Worm (Caenorhabditis elegans) whole organism, L2 larva: ENCODE data around the gene C17C3.1.
A peak's percentile ranks its signal among the peaks of the same experiment; 100 is the strongest.

Experiments
- C34F6.9 ChIP-seq: fragments of 150-350 bp; optimal IDR thresholded peaks from 2 replicates; lab custom pipeline; 2014; ENCODE audit warnings: missing biosample characterization, missing genetic modification characterization
- F13H6.1 ChIP-seq: sonication (generic microtip); optimal IDR thresholded peaks from 2 replicates; lab custom pipeline; 2016; ENCODE audit warnings: missing genetic modification characterization, missing compliant biosample characterization
- R02D3.7 ChIP-seq: fragments of 150-350 bp; optimal IDR thresholded peaks from 2 replicates; lab custom pipeline; 2014; ENCODE audit warnings: missing biosample characterization, missing genetic modification characterization
- Y55F3AM.14 ChIP-seq: fragments of 200-800 bp; sonication (Bioruptor generic); optimal IDR thresholded peaks from 2 replicates; lab custom pipeline; 2018; ENCODE audit warnings: mild to moderate bottlenecking, missing genetic modification characterization, missing compliant biosample characterization
- ama-1 ChIP-seq: fragments of 150-350 bp; optimal IDR thresholded peaks from 2 replicates; lab custom pipeline; 2018; ENCODE audit warnings: inconsistent platforms
- ceh-16 ChIP-seq: fragments of 150-350 bp; optimal IDR thresholded peaks from 2 replicates; lab custom pipeline; 2014; ENCODE audit warnings: missing biosample characterization, missing genetic modification characterization
- ceh-82 ChIP-seq: fragments of 150-350 bp; optimal IDR thresholded peaks from 2 replicates; lab custom pipeline; 2014; ENCODE audit warnings: missing biosample characterization, missing genetic modification characterization
- crh-2 ChIP-seq: sonication (generic microtip); optimal IDR thresholded peaks from 2 replicates; lab custom pipeline; 2017; ENCODE audit warnings: missing biosample characterization, missing genetic modification characterization
- dmd-4 ChIP-seq: sonication (generic microtip); optimal IDR thresholded peaks from 2 replicates; lab custom pipeline; 2017; ENCODE audit warnings: missing biosample characterization, missing genetic modification characterization
- egl-27 ChIP-seq: sonication (generic microtip); optimal IDR thresholded peaks from 3 replicates; lab custom pipeline; 2017; ENCODE audit warnings: missing biosample characterization, missing genetic modification reagents, missing genetic modification characterization
- elt-3 ChIP-seq: sonication (generic microtip); optimal IDR thresholded peaks from 2 replicates; lab custom pipeline; 2017; ENCODE audit warnings: missing biosample characterization, missing genetic modification characterization
- fos-1 ChIP-seq: fragments of 150-350 bp; optimal IDR thresholded peaks from 2 replicates; lab custom pipeline; 2014; ENCODE audit warnings: missing biosample characterization, missing genetic modification characterization
- gmeb-1 ChIP-seq: fragments of 150-350 bp; optimal IDR thresholded peaks from 2 replicates; lab custom pipeline; 2014; ENCODE audit warnings: missing biosample characterization, missing genetic modification characterization
- lin-11 ChIP-seq: fragments of 150-350 bp; sonication (generic microtip); optimal IDR thresholded peaks from 2 replicates; lab custom pipeline; 2014; ENCODE audit warnings: missing biosample characterization, missing genetic modification characterization, inconsistent platforms, mixed read lengths
- lin-13 ChIP-seq: fragments of 150-350 bp; optimal IDR thresholded peaks from 2 replicates; lab custom pipeline; 2014; ENCODE audit warnings: missing biosample characterization, missing genetic modification reagents, missing genetic modification characterization
- lin-39 ChIP-seq: fragments of 150-350 bp; optimal IDR thresholded peaks from 2 replicates; lab custom pipeline; 2014; ENCODE audit warnings: missing biosample characterization, missing genetic modification reagents, missing genetic modification characterization
- lsy-2 ChIP-seq, 2 experiments: fragments of 150-350 bp in 1 of 2; sonication (generic microtip) in 1 of 2; optimal IDR thresholded peaks; 2 replicates each; lab custom pipeline; 2014 to 2017; ENCODE audit warnings: missing biosample characterization in 2 of 2, missing genetic modification characterization in 2 of 2
- mab-5 ChIP-seq: fragments of 150-350 bp; optimal IDR thresholded peaks from 2 replicates; lab custom pipeline; 2014; ENCODE audit warnings: missing biosample characterization, missing genetic modification characterization
- mbf-1 ChIP-seq: sonication (generic microtip); optimal IDR thresholded peaks from 2 replicates; lab custom pipeline; 2017; ENCODE audit warnings: missing biosample characterization, missing genetic modification characterization
- mdl-1 ChIP-seq, 2 experiments: fragments of 150-350 bp in 1 of 2; sonication (generic microtip) in 1 of 2; optimal IDR thresholded peaks; 2 replicates each; lab custom pipeline; 2017; ENCODE audit warnings: missing biosample characterization in 2 of 2, missing genetic modification characterization in 2 of 2
- nhr-10 ChIP-seq: sonication (generic microtip); optimal IDR thresholded peaks from 2 replicates; lab custom pipeline; 2017; ENCODE audit warnings: missing biosample characterization, missing genetic modification characterization
- nhr-11 ChIP-seq: fragments of 150-350 bp; optimal IDR thresholded peaks from 2 replicates; lab custom pipeline; 2014; ENCODE audit warnings: missing biosample characterization, missing genetic modification characterization
- nhr-12 ChIP-seq: fragments of 150-350 bp; optimal IDR thresholded peaks from 2 replicates; lab custom pipeline; 2014; ENCODE audit warnings: missing biosample characterization, missing genetic modification characterization
- nhr-129 ChIP-seq: fragments of 150-350 bp; optimal IDR thresholded peaks from 2 replicates; lab custom pipeline; 2014; ENCODE audit warnings: missing biosample characterization, missing genetic modification characterization
- nhr-21 ChIP-seq: fragments of 150-350 bp; optimal IDR thresholded peaks from 2 replicates; lab custom pipeline; 2014; ENCODE audit warnings: missing biosample characterization, missing genetic modification characterization
- nhr-23 ChIP-seq: fragments of 150-350 bp; optimal IDR thresholded peaks from 2 replicates; lab custom pipeline; 2014; ENCODE audit warnings: missing biosample characterization, missing genetic modification reagents, missing genetic modification characterization
- nhr-25 ChIP-seq: fragments of 150-350 bp; sonication (generic microtip); optimal IDR thresholded peaks from 3 replicates; lab custom pipeline; 2014; ENCODE audit warnings: missing biosample characterization, missing genetic modification characterization
- nhr-77 ChIP-seq: fragments of 150-350 bp; optimal IDR thresholded peaks from 2 replicates; lab custom pipeline; 2014; ENCODE audit warnings: missing biosample characterization, missing genetic modification characterization
- sem-4 ChIP-seq: fragments of 150-350 bp; optimal IDR thresholded peaks from 2 replicates; lab custom pipeline; 2014; ENCODE audit warnings: missing biosample characterization, missing genetic modification reagents, missing genetic modification characterization
- skn-1 ChIP-seq: sonication (generic microtip); optimal IDR thresholded peaks from 2 replicates; lab custom pipeline; 2017; ENCODE audit warnings: missing biosample characterization, missing genetic modification characterization
- sma-3 ChIP-seq: sonication (generic microtip); optimal IDR thresholded peaks from 2 replicates; lab custom pipeline; 2016; ENCODE audit warnings: missing genetic modification reagents, missing genetic modification characterization, missing compliant biosample characterization
- sma-9 ChIP-seq, 2 experiments: fragments of 150-350 bp in 1 of 2; sonication (generic microtip) in 1 of 2; optimal IDR thresholded peaks; 2 replicates each; lab custom pipeline; 2014 to 2016; ENCODE audit warnings: missing genetic modification characterization in 2 of 2, mild to moderate bottlenecking in 1 of 2, missing biosample characterization in 1 of 2, missing compliant biosample characterization in 1 of 2, missing genetic modification reagents in 1 of 2, moderate library complexity in 1 of 2
- snpc-4 ChIP-seq: fragments of 150-350 bp; optimal IDR thresholded peaks from 2 replicates; lab custom pipeline; 2014; ENCODE audit warnings: missing biosample characterization, missing genetic modification characterization
- unc-55 ChIP-seq: fragments of 150-350 bp; sonication (generic microtip); optimal IDR thresholded peaks from 3 replicates; lab custom pipeline; 2014; ENCODE audit warnings: missing biosample characterization, missing genetic modification reagents, missing genetic modification characterization
- unc-62 ChIP-seq: fragments of 150-350 bp; optimal IDR thresholded peaks from 2 replicates; lab custom pipeline; 2014; ENCODE audit warnings: missing biosample characterization, missing genetic modification reagents, missing genetic modification characterization
- zag-1 ChIP-seq: fragments of 150-350 bp; optimal IDR thresholded peaks from 2 replicates; lab custom pipeline; 2014; ENCODE audit warnings: missing biosample characterization, missing genetic modification characterization
- ztf-11 ChIP-seq: sonication (generic microtip); optimal IDR thresholded peaks from 2 replicates; lab custom pipeline; 2017; ENCODE audit warnings: missing biosample characterization, missing genetic modification characterization

C17C3.1 gene

DNA sequence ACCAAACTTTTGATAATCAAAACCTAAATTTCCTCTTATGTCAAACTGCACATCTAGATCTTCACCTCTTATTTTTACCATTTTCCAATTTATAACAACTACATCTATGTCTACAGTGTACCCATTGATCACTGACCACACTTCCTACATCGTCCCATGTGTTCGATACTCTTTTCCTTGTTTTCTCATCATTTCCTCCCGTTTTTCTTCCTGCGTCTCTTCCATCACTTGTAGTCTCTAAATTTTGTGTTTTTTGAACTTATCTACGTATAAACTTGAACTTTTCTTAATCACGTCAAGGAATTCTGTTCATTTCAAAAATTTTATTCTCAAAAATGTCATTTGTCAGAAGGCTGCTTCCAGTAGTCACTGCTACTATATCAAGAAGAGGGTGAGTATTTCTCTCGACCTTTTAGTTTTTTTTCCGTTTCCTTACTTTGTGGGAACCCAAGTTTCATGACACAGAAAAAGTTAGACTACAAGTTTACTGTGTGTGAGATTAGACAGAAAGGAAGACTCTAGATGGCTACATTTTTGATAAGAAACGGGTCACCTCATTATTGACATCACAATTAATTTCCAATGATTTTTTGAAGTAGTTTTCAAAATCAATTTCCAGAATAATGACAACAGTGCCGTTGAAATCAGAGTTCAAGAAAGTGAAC, 1.8 kb downstream of the C17C3.1 start:
- peak; percentile 24 for TF ChIP-seq C34F6.9 (tag; lab: Kevin White, UChicago)
- no peak for TF ChIP-seq lin-13 (GFP tag; lab: Kevin White, UChicago)
- peak; percentile 85 for TF ChIP-seq sma-9 (GFP tag; optimal IDR thresholded peaks at IDR 0.05; lab: Kevin White, UChicago)
- no peak for TF ChIP-seq sma-9 (tag; optimal IDR thresholded peaks at IDR 0.05; lab: Kevin White, UChicago)
- peak; percentile 67 for TF ChIP-seq crh-2
- TF ChIP-seq mdl-1 (tag; optimal IDR thresholded peaks at IDR 0.05; lab: Kevin White, UChicago), result no peak
- TF ChIP-seq nhr-21 (tag; lab: Kevin White, UChicago), result peak; percentile 83
- peak; percentile 61 for TF ChIP-seq F13H6.1 (tag; lab: Kevin White, UChicago)
- peak; percentile 47 for TF ChIP-seq nhr-129 (tag; lab: Kevin White, UChicago)
- no peak for TF ChIP-seq sem-4 (tag; lab: Kevin White, UChicago)
- no peak for TF ChIP-seq ceh-82 (tag; lab: Kevin White, UChicago)
- no peak for TF ChIP-seq lin-39 (tag; lab: Kevin White, UChicago)
- TF ChIP-seq sma-3, result peak; percentile 69
- TF ChIP-seq fos-1 (tag; lab: Kevin White, UChicago), result no peak
- TF ChIP-seq gmeb-1 (tag; lab: Kevin White, UChicago), result no peak
- TF ChIP-seq Y55F3AM.14, result no peak
- TF ChIP-seq lsy-2 (tag; optimal IDR thresholded peaks at IDR 0.05; lab: Kevin White, UChicago), result peak in 1 of 2 experiments; percentile 59
- TF ChIP-seq nhr-11 (tag; lab: Kevin White, UChicago), result no peak
- TF ChIP-seq nhr-77 (tag; lab: Kevin White, UChicago), result no peak
- TF ChIP-seq elt-3 (tag; lab: Kevin White, UChicago), result no peak
- no peak for TF ChIP-seq ama-1 (lab: Kevin White, UChicago)
- TF ChIP-seq nhr-25, result peak; percentile 61
- no peak for TF ChIP-seq mbf-1 (tag; lab: Kevin White, UChicago)
- peak; percentile 77 for TF ChIP-seq nhr-10 (tag; lab: Kevin White, UChicago)
- TF ChIP-seq skn-1 (tag; lab: Kevin White, UChicago), result peak; percentile 79

DNA sequence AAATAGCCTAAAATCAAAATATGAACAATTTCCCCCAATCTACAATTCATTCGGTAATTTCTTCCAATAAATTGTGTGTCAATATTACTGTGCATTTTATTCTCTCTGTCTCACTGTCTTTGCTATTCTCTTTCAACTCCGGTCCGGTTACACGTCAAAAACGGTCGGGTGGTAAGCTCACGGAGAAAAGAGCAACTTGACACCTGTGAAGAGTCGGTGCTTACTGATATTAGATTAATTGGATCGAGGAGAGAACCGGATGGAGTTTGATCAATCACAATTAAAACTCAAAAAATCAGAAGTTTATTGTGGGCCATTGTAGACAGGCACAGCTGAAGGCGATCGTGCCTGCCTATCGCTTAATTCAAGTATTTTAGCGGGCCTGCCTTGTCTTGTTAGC, 4.6 kb downstream of the C17C3.1 start:
- TF ChIP-seq R02D3.7 (tag; lab: Kevin White, UChicago) (no peak), ama-1 (lab: Kevin White, UChicago) (peak; percentile 6), nhr-21 (tag; lab: Kevin White, UChicago) (peak; percentile 50), sma-9 (GFP tag; optimal IDR thresholded peaks at IDR 0.05; lab: Kevin White, UChicago) (no peak), sma-9 (tag; optimal IDR thresholded peaks at IDR 0.05; lab: Kevin White, UChicago) (no peak), ceh-82 (tag; lab: Kevin White, UChicago) (no peak), dmd-4 (no peak), crh-2 (peak; percentile 10), egl-27 (tag; lab: Kevin White, UChicago) (no peak), nhr-12 (tag; lab: Kevin White, UChicago) (no peak), ztf-11 (tag; lab: Kevin White, UChicago) (no peak), nhr-77 (tag; lab: Kevin White, UChicago) (no peak), mab-5 (no peak), sma-3 (peak; percentile 2)

DNA sequence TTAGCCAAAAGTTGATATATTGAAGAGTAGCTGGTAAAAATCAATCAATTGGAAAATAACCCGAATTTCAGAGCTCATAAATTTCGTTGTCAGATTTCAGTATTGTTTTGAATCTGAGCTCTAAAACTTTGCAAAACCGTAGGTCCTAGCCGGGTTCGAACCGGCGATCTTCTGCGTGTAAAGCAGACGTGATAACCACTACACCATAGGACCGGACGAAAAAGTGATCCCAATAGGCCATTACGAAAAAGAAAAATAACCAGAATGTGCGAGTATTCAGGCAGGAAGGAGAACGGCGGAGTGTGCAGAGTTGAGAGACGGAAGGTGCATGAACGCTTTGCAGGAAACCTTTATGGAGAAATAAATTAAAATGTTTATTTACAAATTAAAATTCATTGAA, 6.7 kb downstream of the C17C3.1 start:
- TF ChIP-seq nhr-12 (tag; lab: Kevin White, UChicago) (no peak), snpc-4 (tag; lab: Kevin White, UChicago) (peak; percentile 33), nhr-23 (tag; lab: Kevin White, UChicago) (no peak), crh-2 (peak; percentile 43), zag-1 (tag; lab: Kevin White, UChicago) (no peak), lin-11 (peak; percentile 34), lin-39 (tag; lab: Kevin White, UChicago) (no peak), lsy-2 (tag; optimal IDR thresholded peaks at IDR 0.05; lab: Kevin White, UChicago) (no peak), fos-1 (tag; lab: Kevin White, UChicago) (peak; percentile 49), gmeb-1 (tag; lab: Kevin White, UChicago) (peak; percentile 28), ceh-16 (tag; lab: Kevin White, UChicago) (no peak), ceh-82 (tag; lab: Kevin White, UChicago) (no peak), C34F6.9 (tag; lab: Kevin White, UChicago) (peak; percentile 46), sma-9 (GFP tag; optimal IDR thresholded peaks at IDR 0.05; lab: Kevin White, UChicago) (peak; percentile 42), sma-9 (tag; optimal IDR thresholded peaks at IDR 0.05; lab: Kevin White, UChicago) (no peak), egl-27 (tag; lab: Kevin White, UChicago) (no peak), unc-55 (GFP tag; lab: Kevin White, UChicago) (peak; percentile 65), nhr-129 (tag; lab: Kevin White, UChicago) (peak; percentile 71), nhr-11 (tag; lab: Kevin White, UChicago) (no peak), sma-3 (no peak), Y55F3AM.14 (no peak), unc-62 (GFP tag; lab: Kevin White, UChicago) (no peak)
